Worm (Caenorhabditis elegans) whole organism, L2 larva: ENCODE measurements around the gene clec-162.

Source experiments
- mab-5 ChIP-seq: fragments of 150-350 bp; optimal IDR thresholded peaks from 2 replicates; lab custom pipeline; 2014; ENCODE audit warnings: missing biosample characterization, missing genetic modification characterization
- nhr-237 ChIP-seq: fragments of 150-350 bp; optimal IDR thresholded peaks from 2 replicates; lab custom pipeline; 2014; ENCODE audit warnings: missing biosample characterization, missing genetic modification characterization
- nhr-77 ChIP-seq: fragments of 150-350 bp; optimal IDR thresholded peaks from 2 replicates; lab custom pipeline; 2014; ENCODE audit warnings: missing biosample characterization, missing genetic modification characterization
- snpc-4 ChIP-seq: fragments of 150-350 bp; optimal IDR thresholded peaks from 2 replicates; lab custom pipeline; 2014; ENCODE audit warnings: missing biosample characterization, missing genetic modification characterization
- unc-39 ChIP-seq: fragments of 150-350 bp; optimal IDR thresholded peaks from 2 replicates; lab custom pipeline; 2014; ENCODE audit warnings: missing biosample characterization, missing genetic modification characterization

DNA sequence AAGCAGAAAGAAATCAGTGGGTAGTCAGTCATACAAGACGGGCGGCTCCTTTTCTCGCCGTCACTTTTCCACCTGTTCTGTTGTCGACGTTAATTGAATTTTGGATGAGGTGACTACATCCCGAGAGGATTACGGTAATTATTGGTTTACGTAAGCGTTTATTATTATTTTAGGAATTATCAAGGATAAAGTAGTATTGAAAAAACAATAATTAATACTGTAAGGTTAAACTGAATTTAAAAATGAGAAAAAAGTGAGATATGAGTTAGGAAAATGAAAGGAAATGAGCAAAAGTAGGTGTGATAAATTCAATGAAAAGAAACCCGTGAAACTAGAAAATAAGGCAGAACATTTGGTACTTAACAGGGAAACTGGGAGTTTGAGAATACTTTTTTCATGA is 13.9 kb upstream of the clec-162 start, which contains the start of gene hlh-4:
- TF ChIP-seq mab-5 = no peak
- TF ChIP-seq nhr-77 (tag; lab: Kevin White, UChicago) = no peak
- TF ChIP-seq snpc-4 (tag; lab: Kevin White, UChicago) = no peak
- no peak for TF ChIP-seq nhr-237
- no peak for TF ChIP-seq unc-39 (tag; lab: Kevin White, UChicago)
